Fruit fly (Drosophila melanogaster) whole organism, embryonic: ENCODE results near the gene CG5139.

Experiments used
- CG10274 ChIP-seq: fragments of 200-800 bp; sonication (Bioruptor generic); optimal IDR thresholded peaks from 3 replicates; lab custom pipeline; 2017; ENCODE audit warnings: missing biosample characterization, mild to moderate bottlenecking, missing genetic modification characterization
- CG10543 ChIP-seq: fragments of 200-800 bp; sonication (Bioruptor generic); optimal IDR thresholded peaks from 3 replicates; lab custom pipeline; 2017; ENCODE audit warnings: missing biosample characterization, mild to moderate bottlenecking, missing genetic modification characterization, moderate library complexity
- CG11085 ChIP-seq: fragments of 200-800 bp; sonication (Bioruptor generic); IDR thresholded peaks from 2 replicates; pipeline ENCODE4 v1.3.6; 2022; ENCODE audit warnings: missing biosample characterization, missing genetic modification characterization
- CG11093 ChIP-seq: fragments of 200-800 bp; sonication (Bioruptor generic); IDR thresholded peaks from 3 replicates; pipeline ENCODE4 v1.3.6; 2022; ENCODE audit warnings: missing biosample characterization, missing genetic modification characterization
- CG14014 ChIP-seq: fragments of 200-800 bp; sonication (Bioruptor generic); IDR thresholded peaks from 2 replicates; pipeline ENCODE4 v1.3.6; 2022; ENCODE audit warnings: missing biosample characterization, missing genetic modification characterization
- CG15073 ChIP-seq: fragments of 200-800 bp; sonication (Bioruptor generic); optimal IDR thresholded peaks from 2 replicates; lab custom pipeline; 2016; ENCODE audit warnings: missing biosample characterization, missing genetic modification characterization
- CG15601 ChIP-seq: fragments of 200-800 bp; sonication (Bioruptor generic); optimal IDR thresholded peaks from 3 replicates; lab custom pipeline; 2019; ENCODE audit warnings: missing biosample characterization, mild to moderate bottlenecking, missing genetic modification characterization, moderate library complexity
- CG15696 ChIP-seq: fragments of 200-800 bp; sonication (Bioruptor generic); optimal IDR thresholded peaks from 2 replicates; lab custom pipeline; 2019; ENCODE audit warnings: missing biosample characterization, mild to moderate bottlenecking, missing genetic modification characterization, moderate library complexity
- CG1647 ChIP-seq: fragments of 200-800 bp; sonication (Bioruptor generic); optimal IDR thresholded peaks from 3 replicates; lab custom pipeline; 2016; ENCODE audit warnings: missing biosample characterization, missing genetic modification characterization
- CG17361 ChIP-seq: fragments of 200-800 bp; sonication (Bioruptor generic); IDR thresholded peaks from 3 replicates; pipeline ENCODE4 v1.3.6; 2022; ENCODE audit warnings: missing biosample characterization, missing genetic modification characterization
- CG2202 ChIP-seq: fragments of 200-800 bp; sonication (Bioruptor generic); optimal IDR thresholded peaks from 2 replicates; lab custom pipeline; 2018; ENCODE audit warnings: missing biosample characterization, mild to moderate bottlenecking, missing genetic modification characterization
- CG30403 ChIP-seq: fragments of 200-800 bp; sonication (Bioruptor generic); optimal IDR thresholded peaks from 3 replicates; lab custom pipeline; 2016; ENCODE audit warnings: missing biosample characterization, missing genetic modification characterization
- CG3163 ChIP-seq: fragments of 200-800 bp; sonication (Bioruptor generic); optimal IDR thresholded peaks from 3 replicates; lab custom pipeline; 2016; ENCODE audit warnings: missing biosample characterization, missing genetic modification characterization
- CG42726 ChIP-seq: fragments of 200-800 bp; sonication (Bioruptor generic); IDR thresholded peaks from 2 replicates; pipeline ENCODE4 v1.3.6; 2022; ENCODE audit warnings: missing biosample characterization, missing genetic modification characterization; ENCODE audit not compliant: partially characterized antibody
- CG6689 ChIP-seq: fragments of 200-800 bp; sonication (Bioruptor generic); IDR thresholded peaks from 2 replicates; pipeline ENCODE4 v1.3.6; 2022; ENCODE audit warnings: missing biosample characterization, missing genetic modification characterization
- CG6765 ChIP-seq: fragments of 200-800 bp; sonication (Bioruptor generic); optimal IDR thresholded peaks from 3 replicates; lab custom pipeline; 2017; ENCODE audit warnings: missing biosample characterization, mild to moderate bottlenecking, missing genetic modification characterization
- CG7745 ChIP-seq: fragments of 200-800 bp; sonication (Bioruptor generic); optimal IDR thresholded peaks from 2 replicates; lab custom pipeline; 2018; ENCODE audit warnings: missing biosample characterization, mild to moderate bottlenecking, missing genetic modification characterization, moderate library complexity
- CG8089 ChIP-seq: fragments of 200-800 bp; sonication (Bioruptor generic); optimal IDR thresholded peaks from 3 replicates; lab custom pipeline; 2016; ENCODE audit warnings: missing biosample characterization, missing genetic modification characterization
- CG8281 ChIP-seq: fragments of 200-800 bp; sonication (Bioruptor generic); optimal IDR thresholded peaks from 2 replicates; lab custom pipeline; 2018; ENCODE audit warnings: missing biosample characterization, mild to moderate bottlenecking, missing genetic modification characterization, moderate library complexity
- CG8924 ChIP-seq: fragments of 200-800 bp; optimal IDR thresholded peaks from 3 replicates; lab custom pipeline; 2019; ENCODE audit warnings: missing biosample characterization, mild to moderate bottlenecking, missing genetic modification characterization, moderate library complexity
- CG8944 ChIP-seq: fragments of 200-800 bp; sonication (Bioruptor generic); optimal IDR thresholded peaks from 3 replicates; lab custom pipeline; 2016; ENCODE audit warnings: missing biosample characterization, missing genetic modification characterization
- CrebB ChIP-seq: fragments of 200-800 bp; sonication (Bioruptor generic); optimal IDR thresholded peaks from 3 replicates; lab custom pipeline; 2018; ENCODE audit warnings: missing biosample characterization, mild to moderate bottlenecking, missing genetic modification characterization
- D19B ChIP-seq: fragments of 200-800 bp; sonication (Bioruptor generic); optimal IDR thresholded peaks from 2 replicates; lab custom pipeline; 2017; ENCODE audit warnings: missing biosample characterization, mild to moderate bottlenecking, missing genetic modification characterization
- Deaf1 ChIP-seq: fragments of 200-800 bp; optimal IDR thresholded peaks from 3 replicates; lab custom pipeline; 2019; ENCODE audit warnings: missing biosample characterization, mild to moderate bottlenecking, missing genetic modification characterization, moderate library complexity
- Dek ChIP-seq: fragments of 200-800 bp; sonication (Bioruptor generic); optimal IDR thresholded peaks from 3 replicates; lab custom pipeline; 2019; ENCODE audit warnings: missing biosample characterization, mild to moderate bottlenecking, missing genetic modification characterization, moderate library complexity
- Elba2 ChIP-seq: fragments of 200-800 bp; sonication (Bioruptor generic); optimal IDR thresholded peaks from 3 replicates; lab custom pipeline; 2016; ENCODE audit warnings: missing biosample characterization, missing genetic modification characterization
- Kr ChIP-seq: fragments of 200-800 bp; sonication (Bioruptor generic); optimal IDR thresholded peaks from 2 replicates; lab custom pipeline; 2017; ENCODE audit warnings: missing biosample characterization, mild to moderate bottlenecking, missing genetic modification characterization
- MTF-1 ChIP-seq: fragments of 200-800 bp; sonication (Bioruptor generic); optimal IDR thresholded peaks from 2 replicates; lab custom pipeline; 2018; ENCODE audit warnings: missing biosample characterization, mild to moderate bottlenecking, missing genetic modification characterization, borderline replicate concordance
- Mrtf ChIP-seq: fragments of 200-800 bp; sonication (Bioruptor generic); IDR thresholded peaks from 3 replicates; pipeline ENCODE4 v1.3.6; 2022; ENCODE audit warnings: missing biosample characterization, missing genetic modification characterization
- Scr ChIP-seq: fragments of 200-800 bp; sonication (Bioruptor generic); IDR thresholded peaks from 2 replicates; pipeline ENCODE4 v1.3.6; 2022; ENCODE audit warnings: missing biosample characterization, missing genetic modification characterization; ENCODE audit not compliant: partially characterized antibody
- Tbp ChIP-seq: fragments of >200 bp; optimal IDR thresholded peaks from 2 replicates; lab custom pipeline; 2018; ENCODE audit warnings: missing biosample characterization, missing genetic modification characterization
- Trl ChIP-seq, 3 experiments: fragments of >200 bp in 2 of 3; fragments of 200-800 bp in 1 of 3; sonication (Bioruptor generic) in 1 of 3; optimal IDR thresholded peaks; 2 replicates in 1 of 3; 3 replicates in 2 of 3; lab custom pipeline; 2016 to 2017; ENCODE audit warnings: missing biosample characterization in 1 of 3, missing genetic modification characterization in 1 of 3
- bbx ChIP-seq: fragments of 200-800 bp; sonication (Bioruptor generic); IDR thresholded peaks from 2 replicates; pipeline ENCODE4 v1.3.6; 2022; ENCODE audit warnings: missing biosample characterization, missing genetic modification characterization; ENCODE audit not compliant: partially characterized antibody
- btn ChIP-seq: fragments of 200-800 bp; sonication (Bioruptor generic); optimal IDR thresholded peaks from 2 replicates; lab custom pipeline; 2016; ENCODE audit warnings: missing biosample characterization, missing genetic modification characterization
- en ChIP-seq: fragments of 200-800 bp; sonication (Bioruptor generic); optimal IDR thresholded peaks from 2 replicates; lab custom pipeline; 2016; ENCODE audit warnings: missing biosample characterization, missing genetic modification characterization
- gce ChIP-seq: fragments of 200-800 bp; sonication (Bioruptor generic); IDR thresholded peaks from 3 replicates; pipeline ENCODE4 v1.3.6; 2022; ENCODE audit warnings: missing biosample characterization, missing genetic modification characterization
- her ChIP-seq: fragments of 200-800 bp; sonication (Bioruptor generic); optimal IDR thresholded peaks from 2 replicates; lab custom pipeline; 2016; ENCODE audit warnings: missing biosample characterization, missing genetic modification characterization
- ind ChIP-seq: fragments of 200-800 bp; sonication (Bioruptor generic); optimal IDR thresholded peaks from 3 replicates; lab custom pipeline; 2016; ENCODE audit warnings: missing biosample characterization, missing genetic modification characterization
- inv ChIP-seq: fragments of 200-800 bp; sonication (Bioruptor generic); IDR thresholded peaks from 2 replicates; pipeline ENCODE4 v1.3.6; 2022; ENCODE audit warnings: missing biosample characterization, missing genetic modification characterization; ENCODE audit not compliant: partially characterized antibody
- jigr1 ChIP-seq: fragments of 200-800 bp; sonication (Bioruptor generic); IDR thresholded peaks from 3 replicates; pipeline ENCODE4 v1.3.6; 2022; ENCODE audit warnings: missing biosample characterization, missing genetic modification characterization
- kah ChIP-seq: fragments of 200-800 bp; sonication (Bioruptor generic); optimal IDR thresholded peaks from 2 replicates; lab custom pipeline; 2018; ENCODE audit warnings: missing biosample characterization, mild to moderate bottlenecking, missing genetic modification characterization
- kay ChIP-seq: fragments of 200-800 bp; sonication (Bioruptor generic); optimal IDR thresholded peaks from 2 replicates; lab custom pipeline; 2016; ENCODE audit warnings: missing biosample characterization, missing genetic modification characterization
- kni ChIP-seq: fragments of 200-800 bp; sonication (Bioruptor generic); optimal IDR thresholded peaks from 3 replicates; lab custom pipeline; 2017; ENCODE audit warnings: mild to moderate bottlenecking, missing biosample characterization, missing genetic modification reagents, missing genetic modification characterization
- lov ChIP-seq, 2 experiments: fragments of 200-800 bp in 1 of 2; fragments of >200 bp in 1 of 2; sonication (Bioruptor generic) in 1 of 2; IDR thresholded peaks in 1 of 2; optimal IDR thresholded peaks in 1 of 2; 2 replicates in 1 of 2; 3 replicates in 1 of 2; pipeline versions ENCODE4 v1.3.6 to Lab custom; 2017 to 2022; ENCODE audit warnings: missing biosample characterization in 1 of 2, missing genetic modification characterization in 1 of 2
- phol ChIP-seq: fragments of 200-800 bp; sonication (Bioruptor generic); optimal IDR thresholded peaks from 3 replicates; lab custom pipeline; 2018; ENCODE audit warnings: missing biosample characterization, mild to moderate bottlenecking, missing genetic modification characterization, moderate library complexity
- pum ChIP-seq: fragments of 200-800 bp; sonication (Bioruptor generic); optimal IDR thresholded peaks from 2 replicates; lab custom pipeline; 2016; ENCODE audit warnings: missing biosample characterization, missing genetic modification characterization
- shn ChIP-seq: fragments of 200-800 bp; sonication (Bioruptor generic); optimal IDR thresholded peaks from 3 replicates; lab custom pipeline; 2016; ENCODE audit warnings: missing biosample characterization, missing genetic modification characterization
- sima ChIP-seq: fragments of 200-800 bp; sonication (Bioruptor generic); optimal IDR thresholded peaks from 2 replicates; lab custom pipeline; 2016; ENCODE audit warnings: missing biosample characterization, missing genetic modification characterization
- sisA ChIP-seq: fragments of 200-800 bp; sonication (Bioruptor generic); IDR thresholded peaks from 2 replicates; pipeline ENCODE4 v1.3.6; 2022; ENCODE audit warnings: missing biosample characterization, missing genetic modification characterization
- wdn ChIP-seq: fragments of 200-800 bp; sonication (Bioruptor generic); IDR thresholded peaks from 2 replicates; pipeline ENCODE4 v1.3.6; 2022; ENCODE audit warnings: missing biosample characterization, missing genetic modification characterization

CG5139 gene

DNA sequence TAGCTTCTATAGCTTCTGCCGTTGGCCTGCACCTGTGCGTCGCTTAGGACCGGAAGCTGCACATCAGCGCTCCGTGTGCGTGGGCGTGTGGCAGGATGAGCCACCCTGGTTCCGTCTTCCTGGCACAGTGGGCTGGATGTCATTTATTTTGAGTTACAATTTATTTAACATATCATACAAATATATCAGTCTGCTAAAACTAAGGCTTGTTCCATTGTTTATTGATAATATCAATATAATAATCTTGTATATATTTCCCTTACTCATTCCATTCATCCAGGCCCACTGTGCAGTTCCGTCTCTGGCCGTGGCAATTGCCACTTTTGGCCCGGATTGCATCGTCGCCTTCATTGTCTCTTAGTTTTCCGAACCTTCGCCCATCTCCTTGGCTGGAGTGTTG, 15.4 kb upstream of the CG5139 start (continued):
- TF ChIP-seq en: no peak
- TF ChIP-seq CG1647: no peak
- no peak for TF ChIP-seq MTF-1 (GFP tag; lab: Kevin White, UChicago)
- TF ChIP-seq pum (GFP tag; lab: Kevin White, UChicago): no peak
- TF ChIP-seq shn (GFP tag; lab: Kevin White, UChicago): no peak
- no peak for TF ChIP-seq CG6765
- peak; percentile 53 for TF ChIP-seq sisA
- TF ChIP-seq CG10274 (GFP tag; lab: Kevin White, UChicago): no peak
- TF ChIP-seq CG7745 (tag; lab: Kevin White, UChicago): no peak
- no peak for TF ChIP-seq Tbp
- peak; percentile 22 for TF ChIP-seq ind
- no peak for TF ChIP-seq kay (GFP tag; lab: Kevin White, UChicago)
- TF ChIP-seq D19B (GFP tag; lab: Kevin White, UChicago): no peak
- TF ChIP-seq CG8924: peak; percentile 36
- TF ChIP-seq Mrtf (GFP tag; lab: Robert Waterston, UW): peak; percentile 53; the same call in 1 of the 3 replicates
- no peak for TF ChIP-seq Scr (GFP tag; lab: Robert Waterston, UW)
- TF ChIP-seq CrebB (tag; lab: Kevin White, UChicago): no peak
- TF ChIP-seq gce (GFP tag; lab: Robert Waterston, UW): 0 out of 3 replicates have a peak, but pooled peaks have one; percentile 44
- TF ChIP-seq CG8944 (GFP tag; lab: Kevin White, UChicago): no peak
- TF ChIP-seq her (GFP tag; lab: Kevin White, UChicago): no peak
- peak; percentile 62 for TF ChIP-seq CG6689
- TF ChIP-seq btn: no peak
- no peak for TF ChIP-seq kni (GFP tag; lab: Kevin White, UChicago)
- no peak for TF ChIP-seq Elba2 (GFP tag; lab: Kevin White, UChicago)
- 0 out of 2 replicates have a peak, but pooled peaks have one; percentile 13 for TF ChIP-seq CG14014 (GFP tag; lab: Robert Waterston, UW)
- no peak for TF ChIP-seq CG3163
- TF ChIP-seq bbx: no peak
- TF ChIP-seq Dek (tag; lab: Kevin White, UChicago): no peak
- no peak for TF ChIP-seq CG15696 (tag; lab: Kevin White, UChicago)
- TF ChIP-seq CG2202: no peak
- TF ChIP-seq CG15073 (GFP tag; lab: Kevin White, UChicago): no peak
- TF ChIP-seq inv (GFP tag; lab: Robert Waterston, UW): no peak
- TF ChIP-seq CG30403 (GFP tag; lab: Kevin White, UChicago): peak; percentile 43
- TF ChIP-seq CG8281 (tag; lab: Kevin White, UChicago): no peak
- no peak for TF ChIP-seq CG42726 (GFP tag; lab: Robert Waterston, UW)
- TF ChIP-seq Kr (GFP tag; lab: Kevin White, UChicago): no peak
- TF ChIP-seq Trl (optimal IDR thresholded peaks at IDR 0.05; lab: Kevin White, UChicago): no peak
- no peak for TF ChIP-seq Trl (GFP tag; optimal IDR thresholded peaks at IDR 0.05; lab: Kevin White, UChicago)
- no peak for TF ChIP-seq kah (GFP tag; lab: Kevin White, UChicago)
- no peak for TF ChIP-seq jigr1 (GFP tag; lab: Robert Waterston, UW)
- TF ChIP-seq wdn: 0 out of 2 replicates have a peak, but pooled peaks have one; percentile 25
- TF ChIP-seq sima: no peak
- TF ChIP-seq CG10543: no peak
- TF ChIP-seq CG8089 (GFP tag; lab: Kevin White, UChicago): no peak
- TF ChIP-seq CG17361 (GFP tag; lab: Robert Waterston, UW): no peak
- no peak for TF ChIP-seq CG11085 (GFP tag; lab: Robert Waterston, UW)
- TF ChIP-seq lov (optimal IDR thresholded peaks at IDR 0.05; lab: Kevin White, UChicago): no peak
- TF ChIP-seq lov (GFP tag; IDR thresholded peaks at IDR 0.05; lab: Robert Waterston, UW): no peak
- TF ChIP-seq CG15601 (tag; lab: Kevin White, UChicago): no peak
- TF ChIP-seq Deaf1 (tag; lab: Kevin White, UChicago): no peak
- TF ChIP-seq CG11093 (GFP tag; lab: Robert Waterston, UW): no peak
- peak; percentile 49 for TF ChIP-seq phol
